Fruit fly (Drosophila melanogaster) whole organism, embryonic: ENCODE data around the gene p115.

ENCODE experiments used
- Atf-2 ChIP-seq: fragments of 200-800 bp; sonication (Bioruptor generic); optimal IDR thresholded peaks from 2 replicates; lab custom pipeline; 2016; ENCODE audit warnings: missing biosample characterization, missing genetic modification characterization
- CG10431 ChIP-seq: fragments of 200-800 bp; sonication (Bioruptor generic); optimal IDR thresholded peaks from 3 replicates; lab custom pipeline; 2018; ENCODE audit warnings: missing biosample characterization, mild to moderate bottlenecking, missing genetic modification characterization
- CG12155 ChIP-seq: fragments of 200-800 bp; sonication (Bioruptor generic); optimal IDR thresholded peaks from 3 replicates; lab custom pipeline; 2016; ENCODE audit warnings: missing biosample characterization, missing genetic modification characterization
- CG17186 ChIP-seq: fragments of 200-800 bp; sonication (Bioruptor generic); optimal IDR thresholded peaks from 3 replicates; lab custom pipeline; 2017; ENCODE audit warnings: missing biosample characterization, missing genetic modification reagents, missing genetic modification characterization
- CG2678 ChIP-seq: fragments of 200-800 bp; sonication (Bioruptor generic); optimal IDR thresholded peaks from 3 replicates; lab custom pipeline; 2019; ENCODE audit warnings: missing biosample characterization, mild to moderate bottlenecking, missing genetic modification characterization, moderate library complexity
- CG2875 ChIP-seq: fragments of 200-800 bp; sonication (Bioruptor generic); optimal IDR thresholded peaks from 2 replicates; lab custom pipeline; 2017; ENCODE audit warnings: missing biosample characterization, mild to moderate bottlenecking, missing genetic modification characterization, missing genetic modification reagents
- CG31365 ChIP-seq: fragments of 200-800 bp; sonication (Bioruptor generic); optimal IDR thresholded peaks from 2 replicates; lab custom pipeline; 2018; ENCODE audit warnings: missing biosample characterization, mild to moderate bottlenecking, missing genetic modification characterization
- CG31441 ChIP-seq: fragments of 200-800 bp; sonication (Bioruptor generic); IDR thresholded peaks from 2 replicates; pipeline ENCODE4 v1.3.6; 2022; ENCODE audit warnings: missing biosample characterization, missing genetic modification characterization
- CG5180 ChIP-seq: fragments of 200-800 bp; sonication (Bioruptor generic); optimal IDR thresholded peaks from 3 replicates; lab custom pipeline; 2017; ENCODE audit warnings: missing biosample characterization, missing genetic modification characterization, mild to moderate bottlenecking, moderate library complexity, missing genetic modification reagents
- CG8359 ChIP-seq: fragments of 200-800 bp; sonication (Bioruptor generic); optimal IDR thresholded peaks from 2 replicates; lab custom pipeline; 2017; ENCODE audit warnings: missing biosample characterization, mild to moderate bottlenecking, missing genetic modification characterization, borderline replicate concordance
- CG8388 ChIP-seq: fragments of 200-800 bp; sonication (Bioruptor generic); optimal IDR thresholded peaks from 2 replicates; lab custom pipeline; 2019; ENCODE audit warnings: missing biosample characterization, mild to moderate bottlenecking, missing genetic modification characterization, moderate library complexity
- CG8478 ChIP-seq: fragments of >200 bp; optimal IDR thresholded peaks from 2 replicates; lab custom pipeline; 2018
- D ChIP-seq, 2 experiments: fragments of 200-800 bp in 1 of 2; fragments of >200 bp in 1 of 2; sonication (Bioruptor generic) in 1 of 2; optimal IDR thresholded peaks; 2 replicates in 1 of 2; 3 replicates in 1 of 2; lab custom pipeline; 2017; ENCODE audit warnings: mild to moderate bottlenecking in 1 of 2, missing biosample characterization in 1 of 2, missing genetic modification characterization in 1 of 2, missing genetic modification reagents in 1 of 2
- Dfd ChIP-seq, 2 experiments: fragments of >200 bp; optimal IDR thresholded peaks; 2 replicates each; lab custom pipeline; 2017; ENCODE audit warnings: missing biosample characterization in 2 of 2, missing genetic modification characterization in 2 of 2
- HmgD ChIP-seq: fragments of 200-800 bp; sonication (Bioruptor generic); optimal IDR thresholded peaks from 3 replicates; lab custom pipeline; 2016; ENCODE audit warnings: missing biosample characterization, missing genetic modification characterization
- NfI ChIP-seq: fragments of 200-800 bp; sonication (Bioruptor generic); optimal IDR thresholded peaks from 3 replicates; lab custom pipeline; 2018; ENCODE audit warnings: missing biosample characterization, mild to moderate bottlenecking, missing genetic modification characterization, moderate library complexity
- Pdp1 ChIP-seq, 2 experiments: fragments of 200-800 bp; sonication (Bioruptor generic); optimal IDR thresholded peaks; 3 replicates each; lab custom pipeline; 2016; ENCODE audit warnings: missing biosample characterization in 2 of 2, missing genetic modification characterization in 2 of 2, mild to moderate bottlenecking in 1 of 2, moderate library complexity in 1 of 2
- Scr ChIP-seq: fragments of 200-800 bp; sonication (Bioruptor generic); IDR thresholded peaks from 2 replicates; pipeline ENCODE4 v1.3.6; 2022; ENCODE audit warnings: missing biosample characterization, missing genetic modification characterization; ENCODE audit not compliant: partially characterized antibody
- Sin3A ChIP-seq: fragments of >200 bp; optimal IDR thresholded peaks from 2 replicates; lab custom pipeline; 2018
- Sry-δ ChIP-seq: fragments of 200-800 bp; sonication (Bioruptor generic); optimal IDR thresholded peaks from 2 replicates; lab custom pipeline; 2016; ENCODE audit warnings: missing biosample characterization, missing genetic modification characterization
- bowl ChIP-seq: fragments of 200-800 bp; sonication (Bioruptor generic); IDR thresholded peaks from 2 replicates; pipeline ENCODE4 v1.3.6; 2022; ENCODE audit warnings: missing biosample characterization, missing genetic modification characterization
- cg ChIP-seq: fragments of 200-800 bp; sonication (Bioruptor generic); optimal IDR thresholded peaks from 3 replicates; lab custom pipeline; 2019; ENCODE audit warnings: missing biosample characterization, mild to moderate bottlenecking, missing genetic modification characterization, moderate library complexity
- chinmo ChIP-seq: fragments of 200-800 bp; sonication (Bioruptor generic); IDR thresholded peaks from 4 replicates; pipeline ENCODE4 v1.3.6; 2022; ENCODE audit warnings: missing biosample characterization, missing genetic modification characterization; ENCODE audit not compliant: partially characterized antibody
- ci ChIP-seq: fragments of 200-800 bp; sonication (Bioruptor generic); IDR thresholded peaks from 3 replicates; pipeline ENCODE4 v1.3.6; 2022; ENCODE audit warnings: missing biosample characterization, missing genetic modification characterization
- ken ChIP-seq: fragments of 200-800 bp; sonication (Bioruptor generic); IDR thresholded peaks from 3 replicates; pipeline ENCODE4 v1.3.6; 2022; ENCODE audit warnings: missing biosample characterization, missing genetic modification characterization
- lab ChIP-seq: fragments of 200-800 bp; sonication (Bioruptor generic); optimal IDR thresholded peaks from 3 replicates; lab custom pipeline; 2017; ENCODE audit warnings: missing biosample characterization, missing genetic modification characterization, mild to moderate bottlenecking, moderate library complexity, missing genetic modification reagents
- otp ChIP-seq: fragments of 200-800 bp; sonication (Bioruptor generic); IDR thresholded peaks from 3 replicates; pipeline ENCODE4, ENCODE4 v1.3.6; 2022; ENCODE audit warnings: missing biosample characterization, missing genetic modification characterization
- sim ChIP-seq: fragments of 200-800 bp; sonication (Bioruptor generic); IDR thresholded peaks from 2 replicates; pipeline ENCODE4 v1.3.6; 2022; ENCODE audit warnings: missing biosample characterization, missing genetic modification characterization
- sisA ChIP-seq: fragments of 200-800 bp; sonication (Bioruptor generic); IDR thresholded peaks from 2 replicates; pipeline ENCODE4 v1.3.6; 2022; ENCODE audit warnings: missing biosample characterization, missing genetic modification characterization
- sqz ChIP-seq: fragments of 200-800 bp; sonication (Bioruptor generic); optimal IDR thresholded peaks from 3 replicates; lab custom pipeline; 2018; ENCODE audit warnings: missing biosample characterization, mild to moderate bottlenecking, missing genetic modification characterization
- sr ChIP-seq: fragments of 200-800 bp; sonication (Bioruptor generic); IDR thresholded peaks from 3 replicates; pipeline ENCODE4 v1.3.6; 2022; ENCODE audit warnings: missing biosample characterization, missing genetic modification characterization
- stwl ChIP-seq: fragments of 200-800 bp; sonication (Bioruptor generic); optimal IDR thresholded peaks from 3 replicates; lab custom pipeline; 2018; ENCODE audit warnings: missing biosample characterization, mild to moderate bottlenecking, missing genetic modification characterization, moderate library complexity
- tll ChIP-seq, 2 experiments: fragments of 200-800 bp in 1 of 2; fragments of >200 bp in 1 of 2; sonication (Bioruptor generic) in 1 of 2; optimal IDR thresholded peaks; 2 replicates each; lab custom pipeline; 2017 to 2019; ENCODE audit warnings: missing biosample characterization in 2 of 2, missing genetic modification characterization in 2 of 2, mild to moderate bottlenecking in 1 of 2, moderate library complexity in 1 of 2
- unpg ChIP-seq: fragments of 200-800 bp; sonication (Bioruptor generic); optimal IDR thresholded peaks from 3 replicates; lab custom pipeline; 2018; ENCODE audit warnings: missing biosample characterization, mild to moderate bottlenecking, missing genetic modification characterization, moderate library complexity

p115 gene

dm6 chrX:7920081-7920688, 26.4 kb downstream of the p115 start, which contains the start of the genes hdm and Ykt6 (continued):
- TF ChIP-seq CG8388: peak; percentile 68
- TF ChIP-seq unpg (GFP tag; lab: Kevin White, UChicago): no peak
- no peak for TF ChIP-seq lab (GFP tag; lab: Kevin White, UChicago)
- no peak for TF ChIP-seq CG2678
- 0 out of 3 replicates have a peak, but pooled peaks have one; percentile 9 for TF ChIP-seq sr (GFP tag; lab: Robert Waterston, UW)
- peak; percentile 98 for TF ChIP-seq Sry-δ (GFP tag; lab: Kevin White, UChicago)
- peak; percentile 30 for TF ChIP-seq CG8359 (GFP tag; lab: Kevin White, UChicago)
- TF ChIP-seq CG2875 (GFP tag; lab: Kevin White, UChicago): peak; percentile 55

DNA sequence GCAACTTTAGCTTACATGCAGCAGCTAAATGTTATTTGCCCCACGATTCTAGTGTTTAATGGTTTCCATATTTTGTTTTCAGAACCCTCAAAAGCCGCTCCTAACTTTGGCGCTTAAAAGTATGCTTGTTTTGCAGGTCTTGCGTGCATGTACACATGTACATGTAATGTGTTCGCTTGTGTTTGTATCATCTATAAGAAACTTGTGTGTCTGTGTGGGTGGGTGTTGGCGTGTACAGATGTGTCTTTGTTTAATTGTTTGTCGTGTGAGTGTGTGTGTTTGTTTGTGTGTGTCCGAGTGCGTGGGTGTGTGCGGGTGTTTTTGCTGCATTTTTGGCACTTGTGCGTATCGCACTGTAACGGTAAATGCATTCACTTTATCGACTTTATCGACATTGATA, 29.2 kb downstream of the p115 start:
- no peak for TF ChIP-seq ken (GFP tag; lab: Robert Waterston, UW)
- TF ChIP-seq NfI (GFP tag; lab: Kevin White, UChicago): no peak
- no peak for TF ChIP-seq bowl (GFP tag; lab: Robert Waterston, UW)
- TF ChIP-seq cg (GFP tag; lab: Kevin White, UChicago): peak; percentile 92
- no peak for TF ChIP-seq CG31441 (GFP tag; lab: Robert Waterston, UW)
- TF ChIP-seq CG12155 (GFP tag; lab: Kevin White, UChicago): no peak
- TF ChIP-seq CG17186 (GFP tag; lab: Kevin White, UChicago): no peak
- TF ChIP-seq tll (GFP tag; optimal IDR thresholded peaks at IDR 0.05; lab: Kevin White, UChicago): no peak
- 0 out of 4 replicates have a peak, but pooled peaks have one; percentile 37 for TF ChIP-seq chinmo (GFP tag; lab: Robert Waterston, UW)
- no peak for TF ChIP-seq otp
- TF ChIP-seq Atf-2 (GFP tag; lab: Kevin White, UChicago): no peak
- TF ChIP-seq CG10431 (GFP tag; lab: Kevin White, UChicago): no peak
- no peak for TF ChIP-seq sqz (GFP tag; lab: Kevin White, UChicago)
- TF ChIP-seq ci (GFP tag; lab: Robert Waterston, UW): no peak
- TF ChIP-seq Pdp1 (GFP tag; optimal IDR thresholded peaks at IDR 0.05; lab: Kevin White, UChicago): no peak
- no peak for TF ChIP-seq sisA (GFP tag; lab: Robert Waterston, UW)
- TF ChIP-seq CG5180 (GFP tag; lab: Kevin White, UChicago): no peak
- peak in 1 of 2 experiments; percentile 41 for TF ChIP-seq Dfd (GFP tag; optimal IDR thresholded peaks at IDR 0.05; lab: Kevin White, UChicago)
- TF ChIP-seq Sin3A (lab: Kevin White, UChicago): no peak
- no peak for TF ChIP-seq HmgD (GFP tag; lab: Kevin White, UChicago)
- TF ChIP-seq D (optimal IDR thresholded peaks at IDR 0.05; lab: Kevin White, UChicago): no peak
- TF ChIP-seq D (GFP tag; optimal IDR thresholded peaks at IDR 0.05; lab: Kevin White, UChicago): no peak
- TF ChIP-seq CG8478 (lab: Kevin White, UChicago): peak; percentile 83
- 0 out of 2 replicates have a peak, but pooled peaks have one; percentile 14 for TF ChIP-seq Scr (GFP tag; lab: Robert Waterston, UW)
- TF ChIP-seq, all 482 proteins: peak for 5

DNA sequence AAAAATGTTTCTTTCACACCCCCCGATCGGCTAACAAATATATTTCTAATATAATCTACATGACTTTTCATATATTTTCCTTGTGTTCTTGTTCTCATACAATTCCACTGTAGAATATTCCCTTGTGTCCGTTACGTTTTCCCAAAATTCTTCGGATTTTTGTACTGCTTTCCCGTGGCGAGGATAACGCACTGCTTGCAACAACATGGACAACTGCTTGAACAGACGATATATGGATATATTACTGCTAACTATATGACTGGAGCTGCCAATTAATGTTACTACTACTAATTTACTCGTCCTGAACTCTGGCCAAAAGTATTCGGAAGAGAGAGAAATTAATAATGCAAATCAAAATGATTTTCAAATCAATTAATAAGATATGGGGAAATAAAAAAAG, 31.1 kb downstream of the p115 start:
- TF ChIP-seq CG31365 (tag; lab: Kevin White, UChicago) (peak; percentile 91), stwl (peak; percentile 8), Dfd (GFP tag; optimal IDR thresholded peaks at IDR 0.05; lab: Kevin White, UChicago) (peak in 1 of 2 experiments; percentile 20), sim (no peak)
